Fruit fly (Drosophila melanogaster): ENCODE data around the gene Pect.

dm6 chr2L:13195822-13196221, 7.7 kb upstream of the Pect start:
- TF ChIP-seq CG11294 (GFP tag; IDR thresholded peaks at IDR 0.05) (no peak), fd59A (GFP tag; optimal IDR thresholded peaks at IDR 0.05) (no peak)
